Worm (Caenorhabditis elegans): ENCODE measurements around the gene srbc-78.
"Not testable (repeated sequence)": the region's sequence is repeated elsewhere in the genome, so short reads cannot be mapped to it uniquely, and the experiment has no call there.

Gene srbc-78

ce11 chrV:20489102-20489501, at the start of gene srbc-78:
TSS of gene srbc-78 (minus strand) at chrV:20489202.
- TF ChIP-seq dao-5 (tag; optimal IDR thresholded peaks at IDR 0.05) (no peak), W03F9.2 (tag; optimal IDR thresholded peaks at IDR 0.05) (no peak)

ce11 chrV:20536208-20536607, 47.2 kb upstream of the srbc-78 start, which contains the start of gene Y38H6C.15:
TSS of gene Y38H6C.15 (minus strand) at chrV:20536308.
- TF ChIP-seq dao-5 (tag; optimal IDR thresholded peaks at IDR 0.05) = no peak
- TF ChIP-seq W03F9.2 (tag; optimal IDR thresholded peaks at IDR 0.05) = no peak
- TF ChIP-seq him-1 (tag; optimal IDR thresholded peaks at IDR 0.05) = no peak

ce11 chrV:20534072-20534471, 45.1 kb upstream of the srbc-78 start, which contains the start of gene famh-161:
TSS of gene famh-161 (minus strand) at chrV:20534172.
- TF ChIP-seq him-1 (tag; optimal IDR thresholded peaks at IDR 0.05) (no peak), W03F9.2 (tag; optimal IDR thresholded peaks at IDR 0.05) (no peak), dao-5 (tag; optimal IDR thresholded peaks at IDR 0.05) (no peak)

ce11 chrV:20527493-20527892, 38.5 kb upstream of the srbc-78 start, which contains the start of gene Y38H6C.13:
TSS of gene Y38H6C.13 (plus strand) at chrV:20527793.
- TF ChIP-seq him-1 (tag; optimal IDR thresholded peaks at IDR 0.05) (no peak), W03F9.2 (tag; optimal IDR thresholded peaks at IDR 0.05) (no peak), dao-5 (tag; optimal IDR thresholded peaks at IDR 0.05) (no peak)

- TF ChIP-seq W03F9.2 (tag; optimal IDR thresholded peaks at IDR 0.05) = no peak
- TF ChIP-seq dao-5 (tag; optimal IDR thresholded peaks at IDR 0.05) = no peak
- no peak for TF ChIP-seq him-1 (tag; optimal IDR thresholded peaks at IDR 0.05)
These were observed 36.9 kb upstream of the srbc-78 start, which contains the start of the genes srh-166 and Y38H6C.24 for ce11 chrV:20525816-20526459. TSS of gene srh-166 (minus strand) at chrV:20525866. TSS of gene Y38H6C.24 (plus strand) at chrV:20526435.

ce11 chrV:20522219-20522618, 33.2 kb upstream of the srbc-78 start, which contains the start of the genes Y38H6C.9 and fbxa-150:
TSS of gene Y38H6C.9 (minus strand) at chrV:20522270.
TSS of gene fbxa-150 (plus strand) at chrV:20522598.
- TF ChIP-seq dao-5 (tag; optimal IDR thresholded peaks at IDR 0.05) (no peak), him-1 (tag; optimal IDR thresholded peaks at IDR 0.05) (no peak), W03F9.2 (tag; optimal IDR thresholded peaks at IDR 0.05) (no peak)

ce11 chrV:20518927-20519326, 29.9 kb upstream of the srbc-78 start, which contains the start of gene Y38H6C.25:
TSS of gene Y38H6C.25 (plus strand) at chrV:20519227.
- TF ChIP-seq dao-5 (tag; optimal IDR thresholded peaks at IDR 0.05) = no peak
- no peak for TF ChIP-seq W03F9.2 (tag; optimal IDR thresholded peaks at IDR 0.05)
- no peak for TF ChIP-seq him-1 (tag; optimal IDR thresholded peaks at IDR 0.05)

ce11 chrV:20517005-20517404, 28.0 kb upstream of the srbc-78 start:
- TF ChIP-seq him-1 (tag; optimal IDR thresholded peaks at IDR 0.05) (no peak), W03F9.2 (tag; optimal IDR thresholded peaks at IDR 0.05) (no peak), dao-5 (tag; optimal IDR thresholded peaks at IDR 0.05) (no peak)

- TF ChIP-seq dao-5 (tag; optimal IDR thresholded peaks at IDR 0.05) = no peak
- TF ChIP-seq W03F9.2 (tag; optimal IDR thresholded peaks at IDR 0.05) = no peak
- TF ChIP-seq him-1 (tag; optimal IDR thresholded peaks at IDR 0.05) = no peak
These were observed 25.5 kb upstream of the srbc-78 start for ce11 chrV:20514483-20514882.

ce11 chrV:20513661-20514060, 24.7 kb upstream of the srbc-78 start, which contains the start of gene Y38H6C.8:
TSS of gene Y38H6C.8 (plus strand) at chrV:20513961.
- TF ChIP-seq dao-5, W03F9.2, him-1 (tag; optimal IDR thresholded peaks at IDR 0.05): not testable (repeated sequence)

- TF ChIP-seq dao-5 (tag; optimal IDR thresholded peaks at IDR 0.05) (no peak), W03F9.2 (tag; optimal IDR thresholded peaks at IDR 0.05) (no peak), him-1 (tag; optimal IDR thresholded peaks at IDR 0.05) (no peak)
These were observed 20.4 kb upstream of the srbc-78 start for ce11 chrV:20509427-20509826.

- TF ChIP-seq W03F9.2 (tag; optimal IDR thresholded peaks at IDR 0.05) = no peak
- no peak for TF ChIP-seq him-1 (tag; optimal IDR thresholded peaks at IDR 0.05)
- no peak for TF ChIP-seq dao-5 (tag; optimal IDR thresholded peaks at IDR 0.05)
These were observed 17.5 kb upstream of the srbc-78 start for ce11 chrV:20506542-20506941.

ce11 chrV:20504997-20505396, 16.0 kb upstream of the srbc-78 start, which contains the start of gene Y38H6C.4:
TSS of gene Y38H6C.4 (minus strand) at chrV:20505097.
- TF ChIP-seq W03F9.2 (tag; optimal IDR thresholded peaks at IDR 0.05) = no peak
- TF ChIP-seq him-1 (tag; optimal IDR thresholded peaks at IDR 0.05) = no peak

ce11 chrV:20500405-20500804, 11.4 kb upstream of the srbc-78 start, which contains the start of gene dct-14:
TSS of gene dct-14 (minus strand) at chrV:20500505.
- no peak for TF ChIP-seq him-1 (tag; optimal IDR thresholded peaks at IDR 0.05)

Data from whole organism, L4/young adult.